Fruit fly (Drosophila melanogaster) S2 (cell line): ENCODE data around the gene Nek2.

Source experiments
- CG8478 ChIP-seq: fragments of >200 bp; optimal IDR thresholded peaks from 2 replicates; lab custom pipeline; 2018
- CTCF ChIP-seq, 2 experiments: fragments of >200 bp; optimal IDR thresholded peaks; 2 replicates each; lab custom pipeline; 2018

DNA sequence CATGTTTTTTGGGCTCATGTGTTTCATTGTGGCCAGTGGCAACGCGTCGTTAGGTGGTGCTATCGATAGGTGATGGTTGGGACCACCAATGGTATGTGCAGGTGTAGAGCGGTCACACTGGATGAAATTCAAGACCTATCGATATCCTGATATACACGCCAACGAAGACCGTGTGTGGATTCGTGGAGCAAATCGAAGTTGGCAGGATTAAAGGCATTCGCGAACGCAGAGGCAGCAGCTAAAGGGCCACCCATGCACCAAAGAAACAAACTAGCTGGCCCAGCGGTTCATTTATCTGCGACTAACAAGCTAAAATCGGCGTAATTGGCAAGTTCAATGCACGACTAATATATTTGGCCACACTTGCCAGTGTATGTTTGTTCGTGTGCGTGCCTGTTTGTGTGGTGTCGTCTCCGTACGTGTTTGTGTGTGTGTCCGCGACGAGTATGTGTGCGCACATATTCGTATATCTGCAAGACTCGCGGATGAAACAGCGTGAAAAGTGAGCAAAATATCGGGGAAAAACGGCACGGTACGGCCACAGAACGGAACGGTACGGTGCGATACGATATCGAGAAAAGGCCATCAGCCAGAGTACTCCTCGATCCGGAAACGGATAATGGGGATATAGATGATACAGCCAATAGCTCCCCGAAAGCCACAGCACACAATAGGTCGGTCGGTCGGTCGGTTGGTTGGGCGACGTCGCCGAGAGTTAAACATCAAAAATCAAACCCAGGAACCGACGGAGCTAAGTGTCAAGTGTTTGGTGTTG lies 44.5 kb upstream of the Nek2 start, which contains the start of gene Ubr3:
- TF ChIP-seq CG8478, result no peak
- TF ChIP-seq CTCF (optimal IDR thresholded peaks at IDR 0.05; lab: Kevin White, UChicago), result no peak
